Fruit fly (Drosophila melanogaster): ENCODE measurements around the gene myd.

Gene myd

dm6 chr3R:19156670-19157402, 23.6 kb upstream of the myd start, which contains the start of gene nanos (continued):
- TF ChIP-seq ab (GFP tag; optimal IDR thresholded peaks at IDR 0.05) (peak; percentile 43), sug (tag; optimal IDR thresholded peaks at IDR 0.05) (peak; percentile 97), CG10274 (GFP tag; optimal IDR thresholded peaks at IDR 0.05) (no peak), CG17612 (GFP tag; IDR thresholded peaks at IDR 0.05) (no peak), D19A (tag; optimal IDR thresholded peaks at IDR 0.05) (no peak), Lim3 (GFP tag; IDR thresholded peaks at IDR 0.05) (no peak), repo (GFP tag; optimal IDR thresholded peaks at IDR 0.05) (peak; percentile 49), CG30403 (GFP tag; optimal IDR thresholded peaks at IDR 0.05) (peak; percentile 57), dimm (GFP tag; IDR thresholded peaks at IDR 0.05) (no peak), CG13296 (GFP tag; optimal IDR thresholded peaks at IDR 0.05) (peak; percentile 45), CG9932 (GFP tag; IDR thresholded peaks at IDR 0.05) (peak; percentile 96), danr (GFP tag; IDR thresholded peaks at IDR 0.05) (peak; percentile 16; the same call in 1 of the 2 replicates), Taf1 (GFP tag; IDR thresholded peaks at IDR 0.05) (no peak), ewg (GFP tag; optimal IDR thresholded peaks at IDR 0.05) (peak; percentile 56), wdn (GFP tag; IDR thresholded peaks at IDR 0.05) (0 out of 2 replicates have a peak, but pooled peaks have one; percentile 27), zf30C (GFP tag; optimal IDR thresholded peaks at IDR 0.05) (no peak), Dad (GFP tag; optimal IDR thresholded peaks at IDR 0.05) (peak; percentile 80), sima (GFP tag; optimal IDR thresholded peaks at IDR 0.05) (no peak), bowl (GFP tag; IDR thresholded peaks at IDR 0.05) (no peak), CG13775 (GFP tag; optimal IDR thresholded peaks at IDR 0.05) (peak; percentile 53), emc (GFP tag; optimal IDR thresholded peaks at IDR 0.05) (peak; percentile 20), jumu (GFP tag; optimal IDR thresholded peaks at IDR 0.05) (peak; percentile 68), CG31224 (GFP tag; IDR thresholded peaks at IDR 0.05) (peak; percentile 54), h (optimal IDR thresholded peaks at IDR 0.05) (no peak), br (optimal IDR thresholded peaks at IDR 0.05) (no peak), Hr51 (GFP tag; optimal IDR thresholded peaks at IDR 0.05) (peak; percentile 27 to 82), row (GFP tag; IDR thresholded peaks at IDR 0.05) (peak; percentile 78), CG5180 (GFP tag; optimal IDR thresholded peaks at IDR 0.05) (no peak), B-H2 (GFP tag; optimal IDR thresholded peaks at IDR 0.05) (peak; percentile 82), dan (GFP tag; IDR thresholded peaks at IDR 0.05) (no peak), CG8765 (GFP tag; IDR thresholded peaks at IDR 0.05) (peak; percentile 51; the same call in 1 of the 2 replicates), Dip2 (GFP tag; IDR thresholded peaks at IDR 0.05) (no peak), CG9609 (GFP tag; optimal IDR thresholded peaks at IDR 0.05) (peak; percentile 81), CG3281 (GFP tag; optimal IDR thresholded peaks at IDR 0.05) (peak; percentile 33), seq (GFP tag; IDR thresholded peaks at IDR 0.05) (no peak), CG13894 (tag; optimal IDR thresholded peaks at IDR 0.05) (peak; percentile 56), ems (GFP tag; optimal IDR thresholded peaks at IDR 0.05) (peak; percentile 31), knrl (GFP tag; IDR thresholded peaks at IDR 0.05; ENCODE audit: partially characterized antibody) (peak; percentile 99), TFAM (GFP tag; optimal IDR thresholded peaks at IDR 0.05) (no peak), CG10209 (GFP tag; optimal IDR thresholded peaks at IDR 0.05) (peak; percentile 65), run (tag; optimal IDR thresholded peaks at IDR 0.05) (no peak), CG15696 (tag; optimal IDR thresholded peaks at IDR 0.05) (no peak), MTF-1 (GFP tag; optimal IDR thresholded peaks at IDR 0.05; ENCODE audit: borderline replicate concordance) (peak; percentile 32), Antp (GFP tag; optimal IDR thresholded peaks at IDR 0.05) (peak; percentile 84), lov (optimal IDR thresholded peaks at IDR 0.05) (no peak), lov (GFP tag; IDR thresholded peaks at IDR 0.05) (0 out of 3 replicates have a peak, but pooled peaks have one; percentile 53), Sox100B (GFP tag; optimal IDR thresholded peaks at IDR 0.05) (peak; percentile 20), CG17802 (tag; optimal IDR thresholded peaks at IDR 0.05) (peak; percentile 49), CG7928 (GFP tag; optimal IDR thresholded peaks at IDR 0.05) (peak; percentile 45), CG12236 (GFP tag; optimal IDR thresholded peaks at IDR 0.05) (no peak), Eip74EF (GFP tag; optimal IDR thresholded peaks at IDR 0.05) (no peak)
